Fruit fly (Drosophila melanogaster) whole organism, prepupa: ENCODE results near the gene CG11927.

Experiments
- Blimp-1 ChIP-seq: fragments of 200-800 bp; sonication (Bioruptor generic); optimal IDR thresholded peaks from 3 replicates; lab custom pipeline; 2017; ENCODE audit warnings: missing biosample characterization, missing genetic modification characterization, mild to moderate bottlenecking, moderate library complexity, missing genetic modification reagents
- CG10631 ChIP-seq: fragments of 200-800 bp; sonication (Bioruptor generic); optimal IDR thresholded peaks from 2 replicates; lab custom pipeline; 2016; ENCODE audit warnings: missing biosample characterization, missing genetic modification characterization
- CG11294 ChIP-seq: fragments of 200-800 bp; sonication (Bioruptor generic); IDR thresholded peaks from 2 replicates; pipeline ENCODE4 v1.3.6; 2022; ENCODE audit warnings: missing biosample characterization, missing genetic modification characterization
- CG11762 ChIP-seq: fragments of 200-800 bp; sonication (Bioruptor generic); optimal IDR thresholded peaks from 3 replicates; lab custom pipeline; 2016; ENCODE audit warnings: missing biosample characterization, missing genetic modification characterization; ENCODE audit not compliant: insufficient read depth
- CG11902 ChIP-seq: fragments of 200-800 bp; sonication (Bioruptor generic); optimal IDR thresholded peaks from 3 replicates; lab custom pipeline; 2016; ENCODE audit warnings: missing biosample characterization, missing genetic modification characterization
- CG1621 ChIP-seq: fragments of 200-800 bp; sonication (Bioruptor generic); optimal IDR thresholded peaks from 3 replicates; lab custom pipeline; 2018; ENCODE audit warnings: missing biosample characterization, mild to moderate bottlenecking, missing genetic modification characterization
- CG16779 ChIP-seq: fragments of 200-800 bp; sonication (Bioruptor generic); optimal IDR thresholded peaks from 3 replicates; lab custom pipeline; 2017; ENCODE audit warnings: missing biosample characterization, mild to moderate bottlenecking, missing genetic modification characterization
- CG3032 ChIP-seq: fragments of 200-800 bp; optimal IDR thresholded peaks from 2 replicates; lab custom pipeline; 2019; ENCODE audit warnings: missing biosample characterization, mild to moderate bottlenecking, missing genetic modification characterization, moderate library complexity
- CG32006 ChIP-seq: fragments of 200-800 bp; sonication (Bioruptor generic); optimal IDR thresholded peaks from 3 replicates; lab custom pipeline; 2017; ENCODE audit warnings: missing biosample characterization, mild to moderate bottlenecking, missing genetic modification characterization
- CG34406 ChIP-seq: fragments of 200-800 bp; sonication (Bioruptor generic); optimal IDR thresholded peaks from 3 replicates; lab custom pipeline; 2016; ENCODE audit warnings: missing biosample characterization, missing genetic modification characterization
- CG4318 ChIP-seq: fragments of 200-800 bp; sonication (Bioruptor generic); optimal IDR thresholded peaks from 3 replicates; lab custom pipeline; 2017; ENCODE audit warnings: missing biosample characterization, mild to moderate bottlenecking, missing genetic modification characterization
- CG6163 ChIP-seq: fragments of 200-800 bp; sonication (Bioruptor generic); IDR thresholded peaks from 3 replicates; pipeline ENCODE4 v1.3.6; 2022; ENCODE audit warnings: missing biosample characterization, missing genetic modification characterization
- CG6276 ChIP-seq: fragments of 200-800 bp; sonication (Bioruptor generic); optimal IDR thresholded peaks from 2 replicates; lab custom pipeline; 2017; ENCODE audit warnings: missing biosample characterization, mild to moderate bottlenecking, missing genetic modification characterization
- CG6792 ChIP-seq: fragments of 200-800 bp; sonication (Bioruptor generic); optimal IDR thresholded peaks from 3 replicates; lab custom pipeline; 2016; ENCODE audit warnings: missing biosample characterization, missing genetic modification characterization
- CG6808 ChIP-seq: fragments of 200-800 bp; sonication (Bioruptor generic); optimal IDR thresholded peaks from 3 replicates; lab custom pipeline; 2017; ENCODE audit warnings: missing biosample characterization, missing genetic modification characterization, mild to moderate bottlenecking, moderate library complexity, missing genetic modification reagents
- CG7368 ChIP-seq: fragments of 200-800 bp; sonication (Bioruptor generic); optimal IDR thresholded peaks from 3 replicates; lab custom pipeline; 2016; ENCODE audit warnings: missing biosample characterization, missing genetic modification characterization
- CG8119 ChIP-seq: fragments of 200-800 bp; sonication (Bioruptor generic); IDR thresholded peaks from 3 replicates; pipeline ENCODE4 v1.3.6; 2022; ENCODE audit warnings: missing biosample characterization, missing genetic modification characterization
- CG8319 ChIP-seq: fragments of 200-800 bp; sonication (Bioruptor generic); optimal IDR thresholded peaks from 3 replicates; lab custom pipeline; 2016; ENCODE audit warnings: missing biosample characterization, missing genetic modification characterization
- CG8632 ChIP-seq: fragments of 200-800 bp; sonication (Bioruptor generic); optimal IDR thresholded peaks from 3 replicates; lab custom pipeline; 2016; ENCODE audit warnings: missing biosample characterization, missing genetic modification characterization
- CG9139 ChIP-seq: fragments of 200-800 bp; sonication (Bioruptor generic); optimal IDR thresholded peaks from 3 replicates; lab custom pipeline; 2017; ENCODE audit warnings: missing biosample characterization, mild to moderate bottlenecking, missing genetic modification characterization
- Eip75B ChIP-seq: fragments of 200-800 bp; sonication (Bioruptor generic); optimal IDR thresholded peaks from 3 replicates; lab custom pipeline; 2016; ENCODE audit warnings: missing biosample characterization, missing genetic modification characterization
- Eip93F ChIP-seq: fragments of 200-800 bp; sonication (Bioruptor generic); optimal IDR thresholded peaks from 2 replicates; lab custom pipeline; 2016; ENCODE audit warnings: missing biosample characterization, mild to moderate bottlenecking, missing genetic modification characterization
- Ets96B ChIP-seq: fragments of 200-800 bp; optimal IDR thresholded peaks from 2 replicates; lab custom pipeline; 2019; ENCODE audit warnings: missing biosample characterization, mild to moderate bottlenecking, missing genetic modification characterization, moderate library complexity
- Gug ChIP-seq: fragments of 200-800 bp; sonication (Bioruptor generic); IDR thresholded peaks from 2 replicates; pipeline ENCODE4 v1.3.6; 2022; ENCODE audit warnings: missing biosample characterization, missing genetic modification characterization
- Hr38 ChIP-seq: sonication (Bioruptor generic); optimal IDR thresholded peaks from 2 replicates; lab custom pipeline; 2016; ENCODE audit warnings: missing biosample characterization, missing genetic modification characterization
- Hr39 ChIP-seq: fragments of 200-800 bp; sonication (Bioruptor generic); optimal IDR thresholded peaks from 2 replicates; lab custom pipeline; 2016; ENCODE audit warnings: missing biosample characterization, missing genetic modification characterization
- Hr4 ChIP-seq: fragments of 200-800 bp; sonication (Bioruptor generic); optimal IDR thresholded peaks from 3 replicates; lab custom pipeline; 2016; ENCODE audit warnings: missing biosample characterization, missing genetic modification characterization
- Lpt ChIP-seq: fragments of 200-800 bp; sonication (Bioruptor generic); optimal IDR thresholded peaks from 3 replicates; lab custom pipeline; 2016; ENCODE audit warnings: missing biosample characterization, missing genetic modification characterization
- Met ChIP-seq: fragments of 200-800 bp; sonication (Bioruptor generic); optimal IDR thresholded peaks from 3 replicates; lab custom pipeline; 2016; ENCODE audit warnings: missing biosample characterization, missing genetic modification characterization
- OdsH ChIP-seq: fragments of 200-800 bp; sonication (Bioruptor generic); optimal IDR thresholded peaks from 3 replicates; lab custom pipeline; 2016; ENCODE audit warnings: missing biosample characterization, missing genetic modification characterization
- Smox ChIP-seq: fragments of 200-800 bp; sonication (Bioruptor generic); optimal IDR thresholded peaks from 3 replicates; lab custom pipeline; 2016; ENCODE audit warnings: missing biosample characterization, missing genetic modification characterization
- Sox102F ChIP-seq: fragments of 200-800 bp; sonication (Bioruptor generic); optimal IDR thresholded peaks from 2 replicates; lab custom pipeline; 2016; ENCODE audit warnings: missing biosample characterization, mild to moderate bottlenecking, missing genetic modification characterization
- achi ChIP-seq: fragments of 200-800 bp; sonication (Bioruptor generic); optimal IDR thresholded peaks from 3 replicates; lab custom pipeline; 2016; ENCODE audit warnings: missing biosample characterization, missing genetic modification characterization
- acj6 ChIP-seq: fragments of 200-800 bp; sonication (Bioruptor generic); optimal IDR thresholded peaks from 3 replicates; lab custom pipeline; 2016; ENCODE audit warnings: missing biosample characterization, missing genetic modification characterization
- cyc ChIP-seq: fragments of 200-800 bp; sonication (Bioruptor generic); optimal IDR thresholded peaks from 3 replicates; lab custom pipeline; 2016; ENCODE audit warnings: missing biosample characterization, missing genetic modification characterization
- dac ChIP-seq: fragments of 200-800 bp; sonication (Bioruptor generic); optimal IDR thresholded peaks from 2 replicates; lab custom pipeline; 2017; ENCODE audit warnings: missing biosample characterization, mild to moderate bottlenecking, missing genetic modification characterization
- dsx ChIP-seq: fragments of 200-800 bp; optimal IDR thresholded peaks from 3 replicates; lab custom pipeline; 2019; ENCODE audit warnings: missing biosample characterization, mild to moderate bottlenecking, missing genetic modification characterization, moderate library complexity; ENCODE audit not compliant: poor library complexity, severe bottlenecking
- eg ChIP-seq: fragments of 200-800 bp; sonication (Bioruptor generic); IDR thresholded peaks from 3 replicates; pipeline ENCODE4 v1.3.6; 2022; ENCODE audit warnings: missing biosample characterization, missing genetic modification characterization
- fd59A ChIP-seq: fragments of 200-800 bp; sonication (Bioruptor generic); optimal IDR thresholded peaks from 2 replicates; lab custom pipeline; 2017; ENCODE audit warnings: missing biosample characterization, mild to moderate bottlenecking, missing genetic modification characterization, missing genetic modification reagents
- fd85E ChIP-seq: fragments of 200-800 bp; sonication (Bioruptor generic); optimal IDR thresholded peaks from 3 replicates; lab custom pipeline; 2016; ENCODE audit warnings: missing biosample characterization, missing genetic modification characterization
- fkh ChIP-seq: fragments of 200-800 bp; sonication (Bioruptor generic); optimal IDR thresholded peaks from 3 replicates; lab custom pipeline; 2017; ENCODE audit warnings: missing biosample characterization, mild to moderate bottlenecking, missing genetic modification characterization, moderate library complexity
- net ChIP-seq: fragments of 200-800 bp; sonication (Bioruptor generic); optimal IDR thresholded peaks from 3 replicates; lab custom pipeline; 2016; ENCODE audit warnings: missing biosample characterization, missing genetic modification characterization
- pdm3 ChIP-seq: fragments of 200-800 bp; sonication (Bioruptor generic); optimal IDR thresholded peaks from 3 replicates; lab custom pipeline; 2016; ENCODE audit warnings: missing biosample characterization, missing genetic modification characterization
- salr ChIP-seq, 2 experiments: fragments of 200-800 bp; sonication (Bioruptor generic); optimal IDR thresholded peaks; 3 replicates each; lab custom pipeline; 2016 to 2018; ENCODE audit warnings: missing biosample characterization in 2 of 2, missing genetic modification characterization in 2 of 2, mild to moderate bottlenecking in 1 of 2
- spab ChIP-seq: fragments of 200-800 bp; sonication (Bioruptor generic); optimal IDR thresholded peaks from 2 replicates; lab custom pipeline; 2017; ENCODE audit warnings: missing biosample characterization, mild to moderate bottlenecking, missing genetic modification characterization, missing genetic modification reagents
- ss ChIP-seq, 2 experiments: fragments of 200-800 bp; sonication (Bioruptor generic); optimal IDR thresholded peaks; 2 replicates in 1 of 2; 3 replicates in 1 of 2; lab custom pipeline; 2017 to 2018; ENCODE audit warnings: mild to moderate bottlenecking in 2 of 2, missing biosample characterization in 2 of 2, missing genetic modification characterization in 2 of 2, moderate library complexity in 1 of 2
- topi ChIP-seq: fragments of 200-800 bp; sonication (Bioruptor generic); optimal IDR thresholded peaks from 3 replicates; lab custom pipeline; 2016; ENCODE audit warnings: missing biosample characterization, missing genetic modification characterization
- vri ChIP-seq: fragments of 200-800 bp; sonication (Bioruptor generic); optimal IDR thresholded peaks from 3 replicates; lab custom pipeline; 2016; ENCODE audit warnings: missing biosample characterization, mild to moderate bottlenecking, missing genetic modification characterization

CG11927 gene

dm6 chr2L:4887382-4888219 is 40.0 kb downstream of the CG11927 start (continued):
- TF ChIP-seq CG4318 (peak; percentile 87), CG7368 (GFP tag; lab: Kevin White, UChicago) (peak; percentile 85), Sox102F (GFP tag; lab: Kevin White, UChicago) (peak; percentile 85), CG34406 (peak; percentile 92), CG6276 (GFP tag; lab: Kevin White, UChicago) (peak; percentile 78), Smox (peak; percentile 86), CG10631 (GFP tag; lab: Kevin White, UChicago) (peak; percentile 94), eg (GFP tag; lab: Robert Waterston, UW) (peak; percentile 95), CG16779 (peak; percentile 76), ss (GFP tag; optimal IDR thresholded peaks at IDR 0.05; lab: Kevin White, UChicago) (peak; percentile 89 to 92)
- TF ChIP-seq, all 60 proteins: peak for 58

- TF ChIP-seq CG11762 (GFP tag; lab: Kevin White, UChicago), result no peak
- TF ChIP-seq CG6163 (GFP tag; lab: Robert Waterston, UW), result no peak
- peak; percentile 8 for TF ChIP-seq topi (GFP tag; lab: Kevin White, UChicago)
- TF ChIP-seq OdsH, result peak; percentile 30
- TF ChIP-seq CG10631 (GFP tag; lab: Kevin White, UChicago), result peak; percentile 44
- peak; percentile 25 for TF ChIP-seq spab
- peak; percentile 37 for TF ChIP-seq Ets96B (tag; lab: Kevin White, UChicago)
- TF ChIP-seq CG11902 (GFP tag; lab: Kevin White, UChicago), result no peak
- peak; percentile 25 for TF ChIP-seq Hr4
- no peak for TF ChIP-seq Eip75B (GFP tag; lab: Kevin White, UChicago)
- TF ChIP-seq eg (GFP tag; lab: Robert Waterston, UW), result no peak
- TF ChIP-seq CG6808 (GFP tag; lab: Kevin White, UChicago), result peak; percentile 37
- TF ChIP-seq CG9139 (GFP tag; lab: Kevin White, UChicago), result no peak
- no peak for TF ChIP-seq Eip93F (GFP tag; lab: Kevin White, UChicago)
- no peak for TF ChIP-seq Hr38 (GFP tag; lab: Kevin White, UChicago)
- no peak for TF ChIP-seq pdm3
- TF ChIP-seq fd85E (GFP tag; lab: Kevin White, UChicago), result no peak
- TF ChIP-seq CG8632 (GFP tag; lab: Kevin White, UChicago), result no peak
- no peak for TF ChIP-seq vri (GFP tag; lab: Kevin White, UChicago)
- TF ChIP-seq CG32006 (GFP tag; lab: Kevin White, UChicago), result peak; percentile 16
- peak; percentile 2 for TF ChIP-seq CG6792 (GFP tag; lab: Kevin White, UChicago)
- TF ChIP-seq dsx, result no peak
- no peak for TF ChIP-seq CG16779
- no peak for TF ChIP-seq Blimp-1 (GFP tag; lab: Kevin White, UChicago)
- TF ChIP-seq salr (GFP tag; optimal IDR thresholded peaks at IDR 0.05; lab: Kevin White, UChicago), result no peak
- no peak for TF ChIP-seq Lpt (GFP tag; lab: Kevin White, UChicago)
- TF ChIP-seq Smox, result no peak
- TF ChIP-seq acj6, result peak; percentile 12
- no peak for TF ChIP-seq CG4318
- no peak for TF ChIP-seq achi (GFP tag; lab: Kevin White, UChicago)
- peak; percentile 13 for TF ChIP-seq Hr39
- peak; percentile 12 for TF ChIP-seq fd59A
- TF ChIP-seq CG8319, result no peak
- TF ChIP-seq net, result no peak
- TF ChIP-seq CG6276 (GFP tag; lab: Kevin White, UChicago), result no peak
- TF ChIP-seq Met (GFP tag; lab: Kevin White, UChicago), result peak; percentile 24
- TF ChIP-seq fkh (GFP tag; lab: Kevin White, UChicago), result no peak
- no peak for TF ChIP-seq CG11294 (GFP tag; lab: Robert Waterston, UW)
- TF ChIP-seq CG8119 (GFP tag; lab: Robert Waterston, UW), result no peak
- no peak for TF ChIP-seq dac
- TF ChIP-seq CG3032 (tag; lab: Kevin White, UChicago), result peak; percentile 48
- peak; percentile 6 for TF ChIP-seq CG1621 (tag; lab: Kevin White, UChicago)
- TF ChIP-seq cyc (GFP tag; lab: Kevin White, UChicago), result no peak
- no peak for TF ChIP-seq Gug
These were observed 41.0 kb downstream of the CG11927 start for dm6 chr2L:4888541-4888940.
